Worm (Caenorhabditis elegans): Measurements from ENCODE around the gene Y105C5B.18.
A peak's percentile ranks its signal among the peaks of the same experiment; 100 is the strongest.

The Y105C5B.18 gene

ce11 chrIV:15964307-15964706 is at the start of gene Y105C5B.18:
Gene Y105C5B.18, plus strand, starts transcription at chrIV:15964607.
- TF ChIP-seq npax-4 (tag; optimal IDR thresholded peaks at IDR 0.05) (no peak), pax-1 (tag; optimal IDR thresholded peaks at IDR 0.05) (no peak), unc-86 (tag; optimal IDR thresholded peaks at IDR 0.05) (no peak), elt-2 (tag; optimal IDR thresholded peaks at IDR 0.05) (no peak), elt-4 (tag; optimal IDR thresholded peaks at IDR 0.05) (no peak), nhr-232 (tag; optimal IDR thresholded peaks at IDR 0.05) (no peak), ttx-3 (tag; optimal IDR thresholded peaks at IDR 0.05) (no peak), ceh-45 (GFP tag; IDR thresholded peaks at IDR 0.05) (no peak), madf-2 (tag; optimal IDR thresholded peaks at IDR 0.05) (no peak)

ce11 chrIV:15915061-15915460 is 49.3 kb upstream of the Y105C5B.18 start:
- no peak for TF ChIP-seq hlh-30 (tag; optimal IDR thresholded peaks at IDR 0.05; ENCODE audit: insufficient read depth)
- no peak for TF ChIP-seq ahr-1 (tag; optimal IDR thresholded peaks at IDR 0.05)
- TF ChIP-seq ceh-19 (GFP tag; optimal IDR thresholded peaks at IDR 0.05) = no peak
- no peak for TF ChIP-seq ceh-14 (tag; optimal IDR thresholded peaks at IDR 0.05)
- no peak for TF ChIP-seq pat-9 (tag; optimal IDR thresholded peaks at IDR 0.05)
- no peak for TF ChIP-seq hlh-8 (tag; optimal IDR thresholded peaks at IDR 0.05)
- TF ChIP-seq ceh-22 (tag; optimal IDR thresholded peaks at IDR 0.05) = no peak
- TF ChIP-seq ceh-6 (GFP tag; optimal IDR thresholded peaks at IDR 0.05) = no peak
- no peak for TF ChIP-seq unc-55 (GFP tag; optimal IDR thresholded peaks at IDR 0.05)
- no peak for TF ChIP-seq unc-3 (GFP tag; conservative IDR thresholded peaks at IDR 0.05)
- TF ChIP-seq unc-3 (tag; optimal IDR thresholded peaks at IDR 0.05) = no peak
- no peak for TF ChIP-seq nhr-232 (tag; optimal IDR thresholded peaks at IDR 0.05)
- no peak for TF ChIP-seq gmeb-2 (tag; optimal IDR thresholded peaks at IDR 0.05)

ce11 chrIV:15923000-15923399 is 41.4 kb upstream of the Y105C5B.18 start:
- no peak for TF ChIP-seq odd-2 (tag; optimal IDR thresholded peaks at IDR 0.05)
- no peak for TF ChIP-seq zip-5 (tag; optimal IDR thresholded peaks at IDR 0.05)
- no peak for TF ChIP-seq ceh-14 (tag; optimal IDR thresholded peaks at IDR 0.05)
- TF ChIP-seq hlh-13 (GFP tag; optimal IDR thresholded peaks at IDR 0.05) = no peak
- no peak for TF ChIP-seq pha-2 (tag; optimal IDR thresholded peaks at IDR 0.05)
- TF ChIP-seq ttx-3 (tag; optimal IDR thresholded peaks at IDR 0.05) = no peak
- no peak for TF ChIP-seq lin-11 (tag; optimal IDR thresholded peaks at IDR 0.05)
- TF ChIP-seq gmeb-2 (tag; optimal IDR thresholded peaks at IDR 0.05) = no peak
- TF ChIP-seq ceh-22 (tag; optimal IDR thresholded peaks at IDR 0.05) = no peak
- TF ChIP-seq ceh-30 (tag; optimal IDR thresholded peaks at IDR 0.05) = no peak
- TF ChIP-seq nfya-1 (tag; optimal IDR thresholded peaks at IDR 0.05) = no peak
- TF ChIP-seq ceh-48 (tag; optimal IDR thresholded peaks at IDR 0.05) = no peak
- no peak for TF ChIP-seq ceh-2 (tag; optimal IDR thresholded peaks at IDR 0.05)
- TF ChIP-seq pha-4 (tag; optimal IDR thresholded peaks at IDR 0.05) = no peak

- TF ChIP-seq pha-4 (tag; optimal IDR thresholded peaks at IDR 0.05) = no peak
- no peak for TF ChIP-seq lim-6 (tag; optimal IDR thresholded peaks at IDR 0.05)
- no peak for TF ChIP-seq ceh-45 (GFP tag; IDR thresholded peaks at IDR 0.05)
- TF ChIP-seq ceh-2 (tag; optimal IDR thresholded peaks at IDR 0.05) = no peak
- no peak for TF ChIP-seq nfya-1 (tag; optimal IDR thresholded peaks at IDR 0.05)
- no peak for TF ChIP-seq odd-2 (tag; optimal IDR thresholded peaks at IDR 0.05)
Observed at ce11 chrIV:15926746-15927145, 37.7 kb upstream of the Y105C5B.18 start, which contains the start of gene Y105C5B.8. Gene Y105C5B.8, minus strand, starts transcription at chrIV:15926846.

ce11 chrIV:15929831-15930230 is 34.6 kb upstream of the Y105C5B.18 start:
- TF ChIP-seq ceh-31 (tag; optimal IDR thresholded peaks at IDR 0.05) (no peak), elt-2 (tag; optimal IDR thresholded peaks at IDR 0.05) (peak; percentile 93)

- TF ChIP-seq unc-55 (GFP tag; optimal IDR thresholded peaks at IDR 0.05) (no peak), nhr-232 (tag; optimal IDR thresholded peaks at IDR 0.05) (no peak), ref-2 (tag; optimal IDR thresholded peaks at IDR 0.05) (no peak), hlh-13 (GFP tag; optimal IDR thresholded peaks at IDR 0.05) (no peak), lin-11 (tag; optimal IDR thresholded peaks at IDR 0.05) (no peak), dmd-4 (tag; optimal IDR thresholded peaks at IDR 0.05; ENCODE audit: borderline replicate concordance) (no peak), ceh-6 (GFP tag; optimal IDR thresholded peaks at IDR 0.05) (no peak), ceh-14 (tag; optimal IDR thresholded peaks at IDR 0.05) (no peak), ceh-45 (GFP tag; IDR thresholded peaks at IDR 0.05) (no peak)
Observed at ce11 chrIV:15930281-15930680, 34.1 kb upstream of the Y105C5B.18 start, which contains the start of gene Y105C5B.9. Gene Y105C5B.9, plus strand, starts transcription at chrIV:15930581.
